Fruit fly (Drosophila melanogaster) whole organism, pupa: Measurements from ENCODE around the gene shep.

Experiments used
- CG10348 ChIP-seq: fragments of 200-800 bp; sonication (Bioruptor generic); IDR thresholded peaks from 2 replicates; pipeline ENCODE4 v1.3.6; 2022; ENCODE audit warnings: missing biosample characterization, missing genetic modification characterization
- CG12605 ChIP-seq: fragments of 200-800 bp; sonication (Bioruptor generic); IDR thresholded peaks from 2 replicates; pipeline ENCODE4 v1.3.6; 2022; ENCODE audit warnings: missing biosample characterization, missing genetic modification characterization
- CG13204 ChIP-seq: fragments of 200-800 bp; sonication (Bioruptor generic); optimal IDR thresholded peaks from 2 replicates; lab custom pipeline; 2018; ENCODE audit warnings: missing biosample characterization, mild to moderate bottlenecking, missing genetic modification characterization, moderate library complexity
- CG14655 ChIP-seq: fragments of 200-800 bp; sonication (Bioruptor generic); optimal IDR thresholded peaks from 3 replicates; lab custom pipeline; 2017; ENCODE audit warnings: mild to moderate bottlenecking, missing biosample characterization, missing genetic modification reagents, missing genetic modification characterization
- CG15710 ChIP-seq: fragments of 200-800 bp; sonication (Bioruptor generic); optimal IDR thresholded peaks from 2 replicates; lab custom pipeline; 2018; ENCODE audit warnings: missing biosample characterization, mild to moderate bottlenecking, missing genetic modification characterization, moderate library complexity
- CG17806 ChIP-seq: fragments of 200-800 bp; sonication (Bioruptor generic); optimal IDR thresholded peaks from 2 replicates; lab custom pipeline; 2018; ENCODE audit warnings: missing biosample characterization, mild to moderate bottlenecking, missing genetic modification characterization, moderate library complexity
- CG32121 ChIP-seq: fragments of 200-800 bp; sonication (Bioruptor generic); IDR thresholded peaks from 2 replicates; pipeline ENCODE4 v1.3.6; 2022; ENCODE audit warnings: missing biosample characterization, missing genetic modification characterization
- CG34367 ChIP-seq: fragments of 200-800 bp; sonication (Bioruptor generic); optimal IDR thresholded peaks from 2 replicates; lab custom pipeline; 2018; ENCODE audit warnings: missing biosample characterization, mild to moderate bottlenecking, missing genetic modification characterization
- CG4496 ChIP-seq: fragments of 200-800 bp; sonication (Bioruptor generic); IDR thresholded peaks from 3 replicates; pipeline ENCODE4 v1.3.6; 2022; ENCODE audit warnings: missing biosample characterization, missing genetic modification characterization
- CG8159 ChIP-seq: fragments of 200-800 bp; sonication (Bioruptor generic); optimal IDR thresholded peaks from 3 replicates; lab custom pipeline; 2018; ENCODE audit warnings: missing biosample characterization, mild to moderate bottlenecking, missing genetic modification characterization, moderate library complexity
- CG8301 ChIP-seq: fragments of 200-800 bp; sonication (Bioruptor generic); optimal IDR thresholded peaks from 2 replicates; lab custom pipeline; 2018; ENCODE audit warnings: missing biosample characterization, mild to moderate bottlenecking, missing genetic modification characterization
- CG9948 ChIP-seq: fragments of 200-800 bp; sonication (Bioruptor generic); optimal IDR thresholded peaks from 2 replicates; lab custom pipeline; 2018; ENCODE audit warnings: missing biosample characterization, mild to moderate bottlenecking, missing genetic modification characterization, moderate library complexity
- D1 ChIP-seq: fragments of 200-800 bp; sonication (Bioruptor generic); optimal IDR thresholded peaks from 2 replicates; lab custom pipeline; 2018; ENCODE audit warnings: missing biosample characterization, mild to moderate bottlenecking, missing genetic modification characterization, moderate library complexity
- EcR ChIP-seq: fragments of 200-800 bp; sonication (Bioruptor generic); optimal IDR thresholded peaks from 3 replicates; lab custom pipeline; 2019; ENCODE audit warnings: missing biosample characterization, missing genetic modification characterization, mild to moderate bottlenecking, moderate library complexity, missing genetic modification reagents
- Ets98B ChIP-seq: fragments of 200-800 bp; sonication (Bioruptor generic); IDR thresholded peaks from 2 replicates; pipeline ENCODE4 v1.3.6; 2022; ENCODE audit warnings: missing biosample characterization, missing genetic modification characterization
- Pif1A ChIP-seq: fragments of 200-800 bp; sonication (Bioruptor generic); optimal IDR thresholded peaks from 3 replicates; lab custom pipeline; 2016; ENCODE audit warnings: missing biosample characterization, missing genetic modification characterization
- Pif1B ChIP-seq: fragments of 200-800 bp; sonication (Bioruptor generic); optimal IDR thresholded peaks from 3 replicates; lab custom pipeline; 2016; ENCODE audit warnings: missing biosample characterization, missing genetic modification characterization
- Snoo ChIP-seq: fragments of 200-800 bp; sonication (Bioruptor generic); optimal IDR thresholded peaks from 3 replicates; lab custom pipeline; 2017; ENCODE audit warnings: missing biosample characterization, mild to moderate bottlenecking, missing genetic modification characterization, inconsistent platforms
- fd96Ca ChIP-seq: fragments of 200-800 bp; sonication (Bioruptor generic); IDR thresholded peaks from 3 replicates; pipeline ENCODE4 v1.3.6; 2022; ENCODE audit warnings: missing biosample characterization, missing genetic modification characterization
- gl ChIP-seq: fragments of 200-800 bp; sonication (Bioruptor generic); optimal IDR thresholded peaks from 2 replicates; lab custom pipeline; 2018; ENCODE audit warnings: missing biosample characterization, mild to moderate bottlenecking, missing genetic modification characterization
- rn ChIP-seq: fragments of 200-800 bp; sonication (Bioruptor generic); IDR thresholded peaks from 2 replicates; pipeline ENCODE4 v1.3.6; 2022; ENCODE audit warnings: missing biosample characterization, missing genetic modification characterization

shep gene

DNA sequence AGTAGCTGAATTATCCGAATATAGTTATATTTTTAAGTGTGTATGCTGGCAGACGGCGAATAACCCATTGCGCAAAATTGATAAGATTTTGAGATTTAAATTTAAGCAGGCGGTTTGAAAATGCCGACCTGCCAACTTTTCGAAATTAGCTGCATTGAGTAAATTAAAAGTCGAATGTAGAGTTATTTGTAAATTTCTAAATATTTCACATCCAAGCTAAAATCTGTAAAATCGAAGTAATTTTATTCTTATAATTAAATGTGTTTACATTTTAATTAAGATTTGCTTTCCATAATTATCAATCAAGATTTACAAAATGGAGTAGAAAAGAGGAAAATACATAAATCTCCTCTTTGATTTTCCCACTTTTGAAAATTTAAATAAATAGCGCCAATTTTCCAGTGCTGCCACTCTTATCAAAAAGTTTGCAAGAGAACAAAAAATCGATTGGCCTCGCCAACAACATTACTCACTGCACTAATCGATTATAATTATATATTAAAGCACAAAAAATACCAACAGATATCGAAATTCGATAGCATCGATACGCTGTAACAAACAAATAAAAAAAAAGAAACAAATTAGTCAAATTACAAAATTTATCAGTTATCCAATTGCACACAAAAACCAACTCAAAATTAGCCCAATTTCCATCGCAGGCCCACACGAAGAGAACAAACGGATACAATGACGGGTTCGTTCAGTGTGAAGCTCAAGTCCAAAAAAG lies 143.9 kb downstream of the shep start, which contains the start of gene Yod1:
TSS of gene Yod1 (plus strand) at position 168 of the 727 bp plus-strand sequence.
- TF ChIP-seq EcR (peak; percentile 88), Ets98B (GFP tag; lab: Robert Waterston, UW) (peak; percentile 19; the same call in 1 of the 2 replicates), Pif1A (no peak), CG17806 (tag; lab: Kevin White, UChicago) (no peak), CG32121 (GFP tag; lab: Robert Waterston, UW) (peak; percentile 8; the same call in 1 of the 2 replicates), Snoo (tag; lab: Kevin White, UChicago) (no peak), gl (tag; lab: Kevin White, UChicago) (peak; percentile 33), CG12605 (GFP tag; lab: Robert Waterston, UW) (0 out of 2 replicates have a peak, but pooled peaks have one; percentile 12), CG13204 (GFP tag; lab: Kevin White, UChicago) (no peak)

DNA sequence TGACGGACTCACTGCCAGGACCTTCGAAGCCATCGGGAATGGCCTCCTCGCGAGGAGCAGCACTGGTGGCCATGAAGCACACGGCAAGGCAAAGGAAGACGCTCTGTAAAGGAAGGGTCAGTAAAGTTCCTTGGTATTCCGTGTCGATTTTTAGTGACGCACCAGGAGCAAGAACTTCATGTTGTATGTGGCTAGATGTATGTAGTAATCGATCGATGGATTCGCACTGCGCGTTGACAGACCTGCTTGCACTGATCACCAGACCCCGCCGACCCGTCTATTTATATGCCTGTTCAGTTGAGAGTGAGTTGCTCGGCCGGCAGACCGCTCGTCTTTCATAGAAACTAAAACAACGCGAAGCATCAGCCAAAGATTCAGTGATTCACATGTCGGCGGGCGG lies 144.8 kb downstream of the shep start, which contains the start of gene CG15213:
TSS of gene CG15213 (minus strand) at position 255 of the 400 bp plus-strand sequence.
- TF ChIP-seq CG17806 (tag; lab: Kevin White, UChicago): no peak
- no peak for TF ChIP-seq Snoo (tag; lab: Kevin White, UChicago)
- no peak for TF ChIP-seq CG10348 (GFP tag; lab: Robert Waterston, UW)
- TF ChIP-seq Ets98B (GFP tag; lab: Robert Waterston, UW): no peak

DNA sequence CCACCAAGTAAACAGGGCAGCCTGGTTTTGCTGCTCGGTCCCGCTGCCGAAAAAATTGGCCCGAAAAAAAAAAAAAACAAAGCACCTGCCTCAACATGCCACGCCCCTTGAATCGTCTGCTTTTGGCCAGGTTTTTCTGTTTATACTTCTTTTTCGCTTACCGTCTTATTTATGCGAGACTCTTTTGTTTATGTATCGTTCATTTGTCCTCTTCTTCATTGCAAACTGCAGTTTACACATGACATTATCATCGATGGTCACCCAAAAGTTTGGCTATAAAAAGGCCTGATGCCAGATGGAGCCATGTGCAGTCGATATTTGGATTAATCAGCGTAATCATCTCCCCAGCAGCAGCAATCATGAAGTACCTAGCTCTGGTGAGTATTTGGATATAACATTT lies 146.5 kb downstream of the shep start, which contains the start of gene CG15212:
TSS of gene CG15212 (plus strand) at position 301 of the 400 bp plus-strand sequence.
- TF ChIP-seq gl (tag; lab: Kevin White, UChicago) (no peak), Pif1B (no peak), Pif1A (no peak), CG15710 (tag; lab: Kevin White, UChicago) (no peak), EcR (no peak), CG8159 (tag; lab: Kevin White, UChicago) (no peak), CG12605 (GFP tag; lab: Robert Waterston, UW) (no peak)

DNA sequence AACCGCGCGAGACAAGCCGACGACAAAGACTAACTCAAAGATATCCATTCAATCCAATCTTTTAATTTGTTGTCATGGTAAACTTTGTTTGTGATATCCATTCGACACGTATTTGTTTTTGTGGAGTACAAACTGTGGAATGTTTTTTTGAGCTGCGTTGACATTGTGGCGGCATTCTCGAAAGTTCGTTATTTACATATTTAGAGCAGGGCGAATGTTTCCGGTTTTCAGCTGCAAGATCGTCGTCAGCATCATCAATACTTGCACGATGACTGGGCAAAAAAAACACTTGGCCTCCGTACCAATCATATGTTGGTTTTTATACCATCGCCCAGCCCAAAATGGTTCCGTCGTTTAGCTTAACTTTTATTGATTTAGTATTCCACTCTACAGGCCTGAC lies 147.2 kb downstream of the shep start:
- TF ChIP-seq D1 (tag; lab: Kevin White, UChicago) (no peak), CG4496 (GFP tag; lab: Robert Waterston, UW) (no peak), rn (GFP tag; lab: Robert Waterston, UW) (no peak), CG10348 (GFP tag; lab: Robert Waterston, UW) (no peak), CG9948 (tag; lab: Kevin White, UChicago) (no peak), fd96Ca (GFP tag; lab: Robert Waterston, UW) (no peak), Pif1B (no peak), gl (tag; lab: Kevin White, UChicago) (no peak), CG8301 (tag; lab: Kevin White, UChicago) (no peak), CG13204 (GFP tag; lab: Kevin White, UChicago) (no peak), CG17806 (tag; lab: Kevin White, UChicago) (no peak), Snoo (tag; lab: Kevin White, UChicago) (no peak), CG34367 (tag; lab: Kevin White, UChicago) (no peak), CG15710 (tag; lab: Kevin White, UChicago) (no peak), CG32121 (GFP tag; lab: Robert Waterston, UW) (no peak), EcR (no peak)
- TF ChIP-seq, all 21 proteins: peak for 0

DNA sequence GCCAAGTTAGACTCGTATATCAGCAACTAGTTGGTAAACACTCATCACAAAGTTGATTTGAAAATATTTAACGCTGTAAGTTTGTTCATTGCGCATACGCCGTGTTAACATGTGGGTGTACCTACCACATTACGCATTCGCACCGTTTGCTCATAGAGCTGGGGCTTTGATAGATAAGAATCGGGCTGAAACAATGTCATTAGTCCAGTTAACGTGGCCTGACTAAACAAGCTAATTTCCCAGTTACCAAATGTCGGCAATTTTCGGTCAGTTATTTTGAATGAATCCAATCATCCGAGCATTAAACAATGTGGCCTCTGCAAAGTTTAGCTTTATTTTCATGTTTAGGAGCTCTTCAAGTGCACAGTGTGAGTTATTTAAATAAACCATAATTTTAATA lies 148.5 kb downstream of the shep start, which contains the start of gene CG4597:
TSS of gene CG4597 (plus strand) at position 301 of the 400 bp plus-strand sequence.
- TF ChIP-seq CG9948 (tag; lab: Kevin White, UChicago) (no peak), fd96Ca (GFP tag; lab: Robert Waterston, UW) (no peak), CG32121 (GFP tag; lab: Robert Waterston, UW) (no peak), CG14655 (GFP tag; lab: Kevin White, UChicago) (no peak), CG34367 (tag; lab: Kevin White, UChicago) (no peak), CG15710 (tag; lab: Kevin White, UChicago) (no peak), Pif1A (no peak), gl (tag; lab: Kevin White, UChicago) (no peak), rn (GFP tag; lab: Robert Waterston, UW) (no peak), CG12605 (GFP tag; lab: Robert Waterston, UW) (no peak), Snoo (tag; lab: Kevin White, UChicago) (no peak), Pif1B (no peak), CG8159 (tag; lab: Kevin White, UChicago) (no peak), D1 (tag; lab: Kevin White, UChicago) (no peak), CG8301 (tag; lab: Kevin White, UChicago) (no peak)

DNA sequence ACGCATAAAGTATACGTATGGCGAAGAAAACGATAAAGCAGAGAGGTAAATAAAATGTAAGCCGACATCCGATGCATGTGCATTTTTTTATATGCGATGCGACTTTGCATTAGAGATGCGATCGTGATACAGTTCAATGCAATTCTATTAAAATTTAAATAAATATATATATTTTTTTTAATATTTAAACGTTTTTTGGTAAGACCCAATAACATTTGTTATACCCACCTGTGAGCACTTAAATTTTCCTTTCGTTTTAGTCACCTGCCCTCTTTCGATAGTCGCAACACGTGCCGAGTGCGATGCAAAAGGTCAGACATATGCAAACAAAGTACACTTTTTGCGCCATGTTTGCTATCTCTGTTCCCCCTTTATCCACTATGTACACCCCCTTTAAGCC lies 149.5 kb downstream of the shep start:
- TF ChIP-seq CG32121 (GFP tag; lab: Robert Waterston, UW) (peak; percentile 48; the same call in 1 of the 2 replicates), rn (GFP tag; lab: Robert Waterston, UW) (peak; percentile 40; the same call in 1 of the 2 replicates), D1 (tag; lab: Kevin White, UChicago) (peak; percentile 9), CG9948 (tag; lab: Kevin White, UChicago) (peak; percentile 72), CG14655 (GFP tag; lab: Kevin White, UChicago) (no peak), fd96Ca (GFP tag; lab: Robert Waterston, UW) (peak; percentile 66; the same call in 2 of the 3 replicates), CG4496 (GFP tag; lab: Robert Waterston, UW) (peak; percentile 38; the same call in 1 of the 3 replicates), Snoo (tag; lab: Kevin White, UChicago) (no peak), Pif1B (peak; percentile 40), CG13204 (GFP tag; lab: Kevin White, UChicago) (no peak), CG17806 (tag; lab: Kevin White, UChicago) (peak; percentile 62), CG8159 (tag; lab: Kevin White, UChicago) (peak; percentile 64), Pif1A (peak; percentile 15), CG15710 (tag; lab: Kevin White, UChicago) (peak; percentile 67), Ets98B (GFP tag; lab: Robert Waterston, UW) (peak; percentile 51; the same call in 1 of the 2 replicates), gl (tag; lab: Kevin White, UChicago) (no peak), CG8301 (tag; lab: Kevin White, UChicago) (peak; percentile 10), CG12605 (GFP tag; lab: Robert Waterston, UW) (0 out of 2 replicates have a peak, but pooled peaks have one; percentile 22), EcR (no peak), CG34367 (tag; lab: Kevin White, UChicago) (peak; percentile 55), CG10348 (GFP tag; lab: Robert Waterston, UW) (no peak; the same call in 1 of the 2 replicates)
- TF ChIP-seq, all 21 proteins: peak for 15
